Fruit fly (Drosophila melanogaster): ENCODE results near the gene Ugalt.
A peak's percentile ranks its signal among the peaks of the same experiment; 100 is the strongest.

The Ugalt gene

dm6 chrX:2744042-2744441, 40.4 kb upstream of the Ugalt start, which contains the start of gene Syx4 (continued):
- TF ChIP-seq CG1024 (GFP tag; IDR thresholded peaks at IDR 0.05) (peak; percentile 73), Dref (GFP tag; IDR thresholded peaks at IDR 0.05) (0 out of 2 replicates have a peak, but pooled peaks have one; percentile 18), CG31388 (GFP tag; optimal IDR thresholded peaks at IDR 0.05) (peak; percentile 65), CG2202 (tag; optimal IDR thresholded peaks at IDR 0.05) (peak; percentile 61), psq (GFP tag; optimal IDR thresholded peaks at IDR 0.05) (peak; percentile 50), Ravus (GFP tag; IDR thresholded peaks at IDR 0.05) (peak; percentile 69), slp2 (GFP tag; optimal IDR thresholded peaks at IDR 0.05) (peak; percentile 79), CG14965 (GFP tag; optimal IDR thresholded peaks at IDR 0.05; ENCODE audit: borderline replicate concordance) (peak; percentile 59), pros (GFP tag; optimal IDR thresholded peaks at IDR 0.05) (no peak), gt (GFP tag; IDR thresholded peaks at IDR 0.05) (no peak), esg (GFP tag; conservative IDR thresholded peaks at IDR 0.05) (peak; percentile 79), CG6765 (GFP tag; optimal IDR thresholded peaks at IDR 0.05) (peak; percentile 83), CG1602 (GFP tag; optimal IDR thresholded peaks at IDR 0.05) (peak; percentile 79), cato (GFP tag; optimal IDR thresholded peaks at IDR 0.05; ENCODE audit: borderline replicate concordance) (peak; percentile 25), pita (GFP tag; optimal IDR thresholded peaks at IDR 0.05) (no peak), vvl (GFP tag; IDR thresholded peaks at IDR 0.05) (peak; percentile 95), chm (GFP tag; IDR thresholded peaks at IDR 0.05) (peak; percentile 92), tap (tag; optimal IDR thresholded peaks at IDR 0.05) (peak; percentile 93), wdn (GFP tag; IDR thresholded peaks at IDR 0.05) (peak; percentile 83), fd64A (GFP tag; optimal IDR thresholded peaks at IDR 0.05) (peak; percentile 49), CG15514 (GFP tag; optimal IDR thresholded peaks at IDR 0.05) (peak; percentile 91), NC2β (GFP tag; optimal IDR thresholded peaks at IDR 0.05) (peak; percentile 82), CG10462 (GFP tag; optimal IDR thresholded peaks at IDR 0.05) (peak; percentile 56), row (GFP tag; IDR thresholded peaks at IDR 0.05) (peak; percentile 87), Aef1 (GFP tag; IDR thresholded peaks at IDR 0.05) (peak; percentile 86), hb (GFP tag; IDR thresholded peaks at IDR 0.05; ENCODE audit: partially characterized antibody) (no peak), CG18476 (GFP tag; optimal IDR thresholded peaks at IDR 0.05) (peak; percentile 86), sisA (GFP tag; IDR thresholded peaks at IDR 0.05) (peak; percentile 76), Meics (GFP tag; optimal IDR thresholded peaks at IDR 0.05) (peak; percentile 94), wor (GFP tag; IDR thresholded peaks at IDR 0.05) (peak; percentile 73), CG4707 (GFP tag; optimal IDR thresholded peaks at IDR 0.05) (peak; percentile 61), CG4424 (GFP tag; optimal IDR thresholded peaks at IDR 0.05) (peak; percentile 78), bab2 (GFP tag; optimal IDR thresholded peaks at IDR 0.05) (peak; percentile 89), Camta (GFP tag; optimal IDR thresholded peaks at IDR 0.05) (peak; percentile 84), ham (GFP tag; IDR thresholded peaks at IDR 0.05) (peak; percentile 51; the same call in 1 of the 2 replicates), CG34224 (GFP tag; IDR thresholded peaks at IDR 0.05; ENCODE audit: partially characterized antibody) (no peak), CG9609 (GFP tag; optimal IDR thresholded peaks at IDR 0.05) (peak; percentile 86), Hr78 (GFP tag; optimal IDR thresholded peaks at IDR 0.05) (peak in 1 of 2 experiments; percentile 53), grn (GFP tag; optimal IDR thresholded peaks at IDR 0.05) (peak; percentile 52), dmrt99B (tag; optimal IDR thresholded peaks at IDR 0.05) (peak; percentile 95), ro (GFP tag; IDR thresholded peaks at IDR 0.05) (0 out of 2 replicates have a peak, but pooled peaks have one; percentile 11), CG33557 (GFP tag; optimal IDR thresholded peaks at IDR 0.05) (no peak), CG12769 (tag; optimal IDR thresholded peaks at IDR 0.05) (peak; percentile 97), CG4820 (GFP tag; optimal IDR thresholded peaks at IDR 0.05) (peak; percentile 85), CG31365 (tag; optimal IDR thresholded peaks at IDR 0.05) (peak; percentile 84), CG7786 (GFP tag; optimal IDR thresholded peaks at IDR 0.05) (peak; percentile 94), CG7271 (tag; optimal IDR thresholded peaks at IDR 0.05) (no peak), CG17612 (GFP tag; IDR thresholded peaks at IDR 0.05) (peak; percentile 67), az2 (GFP tag; optimal IDR thresholded peaks at IDR 0.05) (peak; percentile 86), CG4730 (GFP tag; IDR thresholded peaks at IDR 0.05) (peak; percentile 70), CG13123 (GFP tag; optimal IDR thresholded peaks at IDR 0.05) (peak; percentile 71)

All from whole organism, embryonic.